Worm (Caenorhabditis elegans) whole organism, young adult: ENCODE data around the gene ubc-6.

ENCODE experiments used
- B0261.1 ChIP-seq: sonication (generic microtip); optimal IDR thresholded peaks from 2 replicates; lab custom pipeline; 2016; ENCODE audit warnings: mild to moderate bottlenecking, missing genetic modification characterization, moderate library complexity, missing compliant biosample characterization
- C17E4.6 ChIP-seq: fragments of 200-800 bp; sonication (Bioruptor generic); IDR thresholded peaks from 2 replicates; pipeline ENCODE4 v1.3.6; 2022; ENCODE audit warnings: missing genetic modification reagents, missing genetic modification characterization, missing compliant biosample characterization
- F22D6.2 ChIP-seq: sonication (generic microtip); optimal IDR thresholded peaks from 2 replicates; lab custom pipeline; 2016; ENCODE audit warnings: mild to moderate bottlenecking, missing genetic modification characterization, missing compliant biosample characterization
- F33H1.4 ChIP-seq: fragments of 200-800 bp; sonication (Bioruptor generic); IDR thresholded peaks from 2 replicates; pipeline ENCODE4 v1.3.6; 2022; ENCODE audit warnings: missing genetic modification reagents, missing genetic modification characterization, missing compliant biosample characterization
- F52B5.7 ChIP-seq: sonication (generic microtip); optimal IDR thresholded peaks from 2 replicates; lab custom pipeline; 2016; ENCODE audit warnings: mild to moderate bottlenecking, missing genetic modification characterization, missing compliant biosample characterization
- F55B11.4 ChIP-seq: sonication (generic microtip); optimal IDR thresholded peaks from 2 replicates; lab custom pipeline; 2016; ENCODE audit warnings: missing compliant biosample characterization, missing genetic modification characterization, borderline replicate concordance; ENCODE audit not compliant: insufficient read depth
- F57A8.1 ChIP-seq: fragments of 200-800 bp; sonication (Bioruptor generic); optimal IDR thresholded peaks from 2 replicates; lab custom pipeline; 2018; ENCODE audit warnings: mild to moderate bottlenecking, missing genetic modification characterization, moderate library complexity, missing compliant biosample characterization
- T07F8.4 ChIP-seq: sonication (generic microtip); optimal IDR thresholded peaks from 2 replicates; lab custom pipeline; 2016; ENCODE audit warnings: mild to moderate bottlenecking, missing genetic modification characterization, moderate library complexity, missing compliant biosample characterization
- Y67H2A.10 ChIP-seq: fragments of 200-800 bp; sonication (Bioruptor generic); conservative IDR thresholded peaks from 2 replicates; pipeline ENCODE4 v1.3.6; 2022; ENCODE audit warnings: missing genetic modification reagents, missing genetic modification characterization, missing compliant biosample characterization
- Y79H2A.3 ChIP-seq: fragments of 200-800 bp; sonication (Bioruptor generic); conservative IDR thresholded peaks from 2 replicates; pipeline ENCODE4 v1.3.6; 2022; ENCODE audit warnings: missing genetic modification reagents, missing genetic modification characterization, missing compliant biosample characterization
- akir-1 ChIP-seq: fragments of 200-800 bp; sonication (Bioruptor generic); optimal IDR thresholded peaks from 2 replicates; lab custom pipeline; 2018; ENCODE audit warnings: mild to moderate bottlenecking, missing genetic modification characterization, moderate library complexity, missing compliant biosample characterization
- aptf-2 ChIP-seq: fragments of 200-800 bp; sonication (Bioruptor generic); conservative IDR thresholded peaks from 2 replicates; pipeline ENCODE4 v1.3.6; 2022; ENCODE audit warnings: missing genetic modification reagents, missing genetic modification characterization, missing compliant biosample characterization
- aptf-3 ChIP-seq: fragments of 200-800 bp; sonication (Bioruptor generic); IDR thresholded peaks from 2 replicates; pipeline ENCODE4 v1.3.6; 2022; ENCODE audit warnings: missing genetic modification characterization, missing compliant biosample characterization
- athp-1 ChIP-seq: sonication (generic microtip); optimal IDR thresholded peaks from 2 replicates; lab custom pipeline; 2017; ENCODE audit warnings: mild to moderate bottlenecking, missing genetic modification characterization, missing compliant biosample characterization
- bed-1 ChIP-seq: fragments of 200-800 bp; sonication (Bioruptor generic); IDR thresholded peaks from 2 replicates; pipeline ENCODE4 v1.3.6; 2022; ENCODE audit warnings: missing genetic modification reagents, missing genetic modification characterization, missing compliant biosample characterization
- cebp-1 ChIP-seq, 2 experiments: fragments of 200-800 bp in 1 of 2; sonication (Bioruptor generic) in 1 of 2; sonication (generic microtip) in 1 of 2; IDR thresholded peaks in 1 of 2; optimal IDR thresholded peaks in 1 of 2; 2 replicates each; pipeline versions ENCODE4 v1.3.6 to Lab custom; 2017 to 2022; ENCODE audit warnings: missing compliant biosample characterization in 2 of 2, missing genetic modification characterization in 2 of 2, mild to moderate bottlenecking in 1 of 2, missing genetic modification reagents in 1 of 2, moderate library complexity in 1 of 2
- ceh-79 ChIP-seq: sonication (generic microtip); optimal IDR thresholded peaks from 2 replicates; lab custom pipeline; 2017; ENCODE audit warnings: mild to moderate bottlenecking, missing genetic modification characterization, missing compliant biosample characterization
- ceh-91 ChIP-seq: fragments of 200-800 bp; sonication (Bioruptor generic); IDR thresholded peaks from 2 replicates; pipeline ENCODE4 v1.3.6; 2022; ENCODE audit warnings: missing genetic modification reagents, missing genetic modification characterization, missing compliant biosample characterization
- efl-1 ChIP-seq: fragments of 150-350 bp; optimal IDR thresholded peaks from 2 replicates; lab custom pipeline; 2014; ENCODE audit warnings: missing biosample characterization, missing genetic modification reagents, missing genetic modification characterization
- egrh-3 ChIP-seq: fragments of 200-800 bp; sonication (Bioruptor generic); IDR thresholded peaks from 2 replicates; pipeline ENCODE4 v1.3.6; 2022; ENCODE audit warnings: missing genetic modification reagents, missing genetic modification characterization, missing compliant biosample characterization
- ets-4 ChIP-seq: fragments of 200-800 bp; sonication (Bioruptor generic); optimal IDR thresholded peaks from 2 replicates; lab custom pipeline; 2018; ENCODE audit warnings: mild to moderate bottlenecking, missing genetic modification characterization, missing compliant biosample characterization
- gei-17 ChIP-seq: fragments of 200-800 bp; sonication (Bioruptor generic); optimal IDR thresholded peaks from 2 replicates; lab custom pipeline; 2018; ENCODE audit warnings: mild to moderate bottlenecking, missing genetic modification characterization, missing compliant biosample characterization
- hmg-20 ChIP-seq: fragments of 200-800 bp; sonication (Bioruptor generic); IDR thresholded peaks from 2 replicates; pipeline ENCODE4 v1.3.6; 2022; ENCODE audit warnings: missing genetic modification reagents, missing genetic modification characterization, missing compliant biosample characterization
- let-607 ChIP-seq, 2 experiments: fragments of 200-800 bp in 1 of 2; sonication (Bioruptor generic) in 1 of 2; sonication (generic microtip) in 1 of 2; optimal IDR thresholded peaks; 2 replicates each; lab custom pipeline; 2016 to 2018; ENCODE audit warnings: mild to moderate bottlenecking in 2 of 2, missing compliant biosample characterization in 2 of 2, missing genetic modification characterization in 2 of 2, moderate library complexity in 2 of 2, missing genotype in 1 of 2
- lsy-27 ChIP-seq: sonication (generic microtip); optimal IDR thresholded peaks from 2 replicates; lab custom pipeline; 2017; ENCODE audit warnings: missing genetic modification characterization, mild to moderate bottlenecking, missing compliant biosample characterization, antibody characterized with exemption, missing genotype, borderline replicate concordance; ENCODE audit not compliant: insufficient read depth
- madf-10 ChIP-seq: sonication (generic microtip); optimal IDR thresholded peaks from 2 replicates; lab custom pipeline; 2016; ENCODE audit warnings: mild to moderate bottlenecking, missing genetic modification characterization, missing compliant biosample characterization
- madf-8 ChIP-seq: fragments of 200-800 bp; sonication (Bioruptor generic); conservative IDR thresholded peaks from 2 replicates; pipeline ENCODE4 v1.3.6; 2022; ENCODE audit warnings: missing genetic modification reagents, missing genetic modification characterization, missing compliant biosample characterization
- mcd-1 ChIP-seq: fragments of 200-800 bp; sonication (Bioruptor generic); IDR thresholded peaks from 2 replicates; pipeline ENCODE4 v1.3.6; 2022; ENCODE audit warnings: missing genetic modification reagents, missing genetic modification characterization, missing compliant biosample characterization
- nfya-2 ChIP-seq: fragments of 200-800 bp; sonication (Bioruptor generic); IDR thresholded peaks from 2 replicates; pipeline ENCODE4 v1.3.6; 2022; ENCODE audit warnings: missing genetic modification reagents, missing genetic modification characterization, missing compliant biosample characterization
- pbrm-1 ChIP-seq: fragments of 200-800 bp; sonication (Bioruptor generic); IDR thresholded peaks from 2 replicates; pipeline ENCODE4 v1.3.6; 2022; ENCODE audit warnings: missing genetic modification reagents, missing genetic modification characterization, missing compliant biosample characterization
- sea-2 ChIP-seq: fragments of 200-800 bp; sonication (Bioruptor generic); IDR thresholded peaks from 2 replicates; pipeline ENCODE4 v1.3.6; 2022; ENCODE audit warnings: missing genetic modification characterization, missing compliant biosample characterization
- snpc-1.3 ChIP-seq: sonication (generic microtip); optimal IDR thresholded peaks from 2 replicates; lab custom pipeline; 2017; ENCODE audit warnings: missing genetic modification characterization, mild to moderate bottlenecking, missing compliant biosample characterization, antibody characterized with exemption, moderate library complexity, missing genotype, missing genetic modification reagents; ENCODE audit not compliant: insufficient read depth
- xnd-1 ChIP-seq: sonication (generic microtip); optimal IDR thresholded peaks from 2 replicates; lab custom pipeline; 2016; ENCODE audit warnings: missing genotype, missing genetic modification reagents, missing genetic modification characterization, missing compliant biosample characterization
- zfh-2 ChIP-seq: fragments of 200-800 bp; sonication (Bioruptor generic); conservative IDR thresholded peaks from 2 replicates; pipeline ENCODE4 v1.3.6; 2022; ENCODE audit warnings: missing genetic modification reagents, missing genetic modification characterization, missing compliant biosample characterization
- ztf-26 ChIP-seq: sonication (generic microtip); optimal IDR thresholded peaks from 2 replicates; lab custom pipeline; 2017; ENCODE audit warnings: missing genetic modification characterization, missing compliant biosample characterization

ubc-6 gene

ce11 chrII:7494155-7494554 is 15.2 kb downstream of the ubc-6 start, which contains the start of gene R10H1.1:
Gene R10H1.1, plus strand, starts transcription at chrII:7494455.
- TF ChIP-seq pbrm-1 (GFP tag; lab: Robert Waterston, UW) (no peak), mcd-1 (GFP tag; lab: Robert Waterston, UW) (no peak), sea-2 (GFP tag; lab: Robert Waterston, UW) (no peak), gei-17 (GFP tag; lab: Kevin White, UChicago) (no peak), xnd-1 (tag; lab: Kevin White, UChicago) (no peak), let-607 (tag; optimal IDR thresholded peaks at IDR 0.05; lab: Kevin White, UChicago) (no peak), snpc-1.3 (tag; lab: Kevin White, UChicago) (no peak), athp-1 (tag; lab: Kevin White, UChicago) (no peak), nfya-2 (no peak), aptf-3 (GFP tag; lab: Robert Waterston, UW) (no peak)

DNA sequence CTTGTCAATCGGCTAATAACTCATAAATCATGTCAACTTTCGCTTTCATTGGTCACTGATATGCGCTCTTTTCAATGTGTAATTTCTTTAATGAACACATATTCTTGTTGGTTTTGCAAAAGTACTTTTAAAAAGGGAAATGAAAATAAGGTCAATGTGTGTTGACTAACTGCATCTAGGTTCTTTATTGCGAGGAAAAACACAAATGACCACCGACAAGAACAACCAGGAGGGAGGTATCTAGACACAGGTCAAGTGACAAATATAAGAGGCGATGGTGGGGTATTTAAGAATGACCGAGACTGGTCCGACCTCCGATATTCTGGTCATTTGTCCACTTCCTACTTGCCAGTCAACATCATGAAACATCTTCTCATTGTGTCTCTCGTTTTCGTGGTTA is 17.1 kb downstream of the ubc-6 start, which contains the start of gene spi-1:
Gene spi-1, plus strand, starts transcription at position 178 of the 400 bp plus-strand sequence.
- TF ChIP-seq F33H1.4: no peak
- TF ChIP-seq ztf-26: no peak
- no peak for TF ChIP-seq F57A8.1 (GFP tag; lab: Kevin White, UChicago)
- no peak for TF ChIP-seq madf-8 (GFP tag; lab: Robert Waterston, UW)
- TF ChIP-seq madf-10 (tag; lab: Kevin White, UChicago): no peak
- no peak for TF ChIP-seq C17E4.6 (GFP tag; lab: Robert Waterston, UW)
- TF ChIP-seq akir-1 (GFP tag; lab: Kevin White, UChicago): no peak
- no peak for TF ChIP-seq ceh-79 (tag; lab: Kevin White, UChicago)
- TF ChIP-seq ceh-91: no peak
- no peak for TF ChIP-seq Y79H2A.3 (GFP tag; lab: Robert Waterston, UW)
- no peak for TF ChIP-seq F55B11.4 (tag; lab: Kevin White, UChicago)
- no peak for TF ChIP-seq zfh-2 (GFP tag; lab: Robert Waterston, UW)
- TF ChIP-seq cebp-1 (GFP tag; IDR thresholded peaks at IDR 0.05; lab: Robert Waterston, UW): no peak
- no peak for TF ChIP-seq cebp-1 (tag; optimal IDR thresholded peaks at IDR 0.05; lab: Kevin White, UChicago)
- no peak for TF ChIP-seq hmg-20 (GFP tag; lab: Robert Waterston, UW)
- no peak for TF ChIP-seq bed-1 (GFP tag; lab: Robert Waterston, UW)
- no peak for TF ChIP-seq F52B5.7 (tag; lab: Kevin White, UChicago)
- TF ChIP-seq F22D6.2 (tag; lab: Kevin White, UChicago): no peak

DNA sequence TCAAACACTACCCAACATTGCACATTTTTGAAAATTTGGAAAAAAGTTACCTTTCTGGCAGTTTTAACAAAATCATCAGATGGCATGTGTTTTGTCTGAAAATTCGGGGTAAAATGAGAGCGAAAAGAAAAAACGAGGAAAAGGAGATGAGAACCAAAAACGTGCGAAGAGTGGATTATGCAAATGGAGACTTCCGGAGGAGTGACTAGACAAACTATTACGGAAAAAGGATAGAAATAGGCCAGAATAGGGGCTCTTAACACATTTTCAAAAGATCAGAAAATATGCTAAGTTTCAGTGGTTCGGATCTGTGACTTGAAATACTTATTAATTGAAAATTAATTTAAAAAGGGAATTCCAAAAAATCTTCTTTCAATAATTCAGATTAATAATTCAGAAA is 20.4 kb downstream of the ubc-6 start, which contains the start of gene srab-14:
Gene srab-14, minus strand, starts transcription at position 101 of the 400 bp plus-strand sequence.
- TF ChIP-seq B0261.1 (tag; lab: Kevin White, UChicago) (no peak), T07F8.4 (tag; lab: Kevin White, UChicago) (no peak), efl-1 (GFP tag; lab: Kevin White, UChicago) (no peak)

- no peak for TF ChIP-seq aptf-2 (GFP tag; lab: Robert Waterston, UW)
- TF ChIP-seq Y67H2A.10 (GFP tag; lab: Robert Waterston, UW): no peak
- TF ChIP-seq lsy-27 (tag; lab: Kevin White, UChicago): no peak
- TF ChIP-seq egrh-3 (GFP tag; lab: Robert Waterston, UW): no peak
- no peak for TF ChIP-seq ets-4 (GFP tag; lab: Kevin White, UChicago)
Measured at ce11 chrII:7505005-7505404, 26.0 kb downstream of the ubc-6 start, which contains the start of gene C28F5.1. Gene C28F5.1, plus strand, starts transcription at chrII:7505305.
